Fruit fly (Drosophila melanogaster) whole organism, embryonic: ENCODE results near the gene Pvf1.

Experiments used
- Antp ChIP-seq: fragments of 200-800 bp; sonication (Bioruptor generic); optimal IDR thresholded peaks from 3 replicates; lab custom pipeline; 2016; ENCODE audit warnings: missing biosample characterization, missing genetic modification characterization
- Awh ChIP-seq: fragments of 200-800 bp; sonication (Bioruptor generic); IDR thresholded peaks from 2 replicates; pipeline ENCODE4, ENCODE4 v1.3.6; 2022; ENCODE audit warnings: missing biosample characterization, missing genetic modification characterization
- Bteb2 ChIP-seq: fragments of 200-800 bp; sonication (Bioruptor generic); optimal IDR thresholded peaks from 2 replicates; lab custom pipeline; 2016; ENCODE audit warnings: missing biosample characterization, missing genetic modification characterization
- CG1024 ChIP-seq: fragments of 200-800 bp; sonication (Bioruptor generic); IDR thresholded peaks from 2 replicates; pipeline ENCODE4 v1.3.6; 2022; ENCODE audit warnings: missing biosample characterization, missing genetic modification characterization
- CG10959 ChIP-seq: fragments of 200-800 bp; sonication (Bioruptor generic); IDR thresholded peaks from 2 replicates; pipeline ENCODE4 v1.3.6; 2022; ENCODE audit warnings: missing biosample characterization, missing genetic modification characterization
- CG11093 ChIP-seq: fragments of 200-800 bp; sonication (Bioruptor generic); IDR thresholded peaks from 3 replicates; pipeline ENCODE4 v1.3.6; 2022; ENCODE audit warnings: missing biosample characterization, missing genetic modification characterization
- CG12659 ChIP-seq: fragments of 200-800 bp; sonication (Bioruptor generic); optimal IDR thresholded peaks from 3 replicates; lab custom pipeline; 2017; ENCODE audit warnings: mild to moderate bottlenecking, missing biosample characterization, missing genetic modification reagents, missing genetic modification characterization
- CG12769 ChIP-seq: fragments of 200-800 bp; sonication (Bioruptor generic); optimal IDR thresholded peaks from 2 replicates; lab custom pipeline; 2019; ENCODE audit warnings: missing biosample characterization, mild to moderate bottlenecking, missing genetic modification characterization, moderate library complexity
- CG15514 ChIP-seq: fragments of 200-800 bp; sonication (Bioruptor generic); optimal IDR thresholded peaks from 3 replicates; lab custom pipeline; 2017; ENCODE audit warnings: missing biosample characterization, missing genetic modification characterization, mild to moderate bottlenecking, moderate library complexity, missing genetic modification reagents
- CG1602 ChIP-seq: fragments of 200-800 bp; sonication (Bioruptor generic); optimal IDR thresholded peaks from 3 replicates; lab custom pipeline; 2016; ENCODE audit warnings: missing biosample characterization, missing genetic modification characterization
- CG17385 ChIP-seq: fragments of 200-800 bp; sonication (Bioruptor generic); optimal IDR thresholded peaks from 3 replicates; lab custom pipeline; 2018; ENCODE audit warnings: missing biosample characterization, mild to moderate bottlenecking, missing genetic modification characterization
- CG18599 ChIP-seq: fragments of 200-800 bp; sonication (Bioruptor generic); optimal IDR thresholded peaks from 3 replicates; lab custom pipeline; 2017; ENCODE audit warnings: missing biosample characterization, missing genetic modification characterization, mild to moderate bottlenecking, moderate library complexity, missing genetic modification reagents
- CG3407 ChIP-seq: fragments of 200-800 bp; sonication (Bioruptor generic); optimal IDR thresholded peaks from 2 replicates; lab custom pipeline; 2018; ENCODE audit warnings: missing biosample characterization, mild to moderate bottlenecking, missing genetic modification characterization
- CG4617 ChIP-seq: fragments of 200-800 bp; sonication (Bioruptor generic); optimal IDR thresholded peaks from 3 replicates; lab custom pipeline; 2016; ENCODE audit warnings: missing biosample characterization, missing genetic modification characterization, borderline replicate concordance
- CG6689 ChIP-seq: fragments of 200-800 bp; sonication (Bioruptor generic); IDR thresholded peaks from 2 replicates; pipeline ENCODE4 v1.3.6; 2022; ENCODE audit warnings: missing biosample characterization, missing genetic modification characterization
- CG7745 ChIP-seq: fragments of 200-800 bp; sonication (Bioruptor generic); optimal IDR thresholded peaks from 2 replicates; lab custom pipeline; 2018; ENCODE audit warnings: missing biosample characterization, mild to moderate bottlenecking, missing genetic modification characterization, moderate library complexity
- CG7786 ChIP-seq: fragments of 200-800 bp; sonication (Bioruptor generic); optimal IDR thresholded peaks from 2 replicates; lab custom pipeline; 2016; ENCODE audit warnings: missing biosample characterization, missing genetic modification characterization
- CG8281 ChIP-seq: fragments of 200-800 bp; sonication (Bioruptor generic); optimal IDR thresholded peaks from 2 replicates; lab custom pipeline; 2018; ENCODE audit warnings: missing biosample characterization, mild to moderate bottlenecking, missing genetic modification characterization, moderate library complexity
- CG8924 ChIP-seq: fragments of 200-800 bp; optimal IDR thresholded peaks from 3 replicates; lab custom pipeline; 2019; ENCODE audit warnings: missing biosample characterization, mild to moderate bottlenecking, missing genetic modification characterization, moderate library complexity
- CTCF ChIP-seq: fragments of 200-800 bp; sonication (Bioruptor generic); optimal IDR thresholded peaks from 2 replicates; lab custom pipeline; 2017; ENCODE audit warnings: missing biosample characterization, mild to moderate bottlenecking, missing genetic modification characterization, moderate library complexity
- D ChIP-seq, 2 experiments: fragments of 200-800 bp in 1 of 2; fragments of >200 bp in 1 of 2; sonication (Bioruptor generic) in 1 of 2; optimal IDR thresholded peaks; 2 replicates in 1 of 2; 3 replicates in 1 of 2; lab custom pipeline; 2017; ENCODE audit warnings: mild to moderate bottlenecking in 1 of 2, missing biosample characterization in 1 of 2, missing genetic modification characterization in 1 of 2, missing genetic modification reagents in 1 of 2
- Deaf1 ChIP-seq: fragments of 200-800 bp; optimal IDR thresholded peaks from 3 replicates; lab custom pipeline; 2019; ENCODE audit warnings: missing biosample characterization, mild to moderate bottlenecking, missing genetic modification characterization, moderate library complexity
- Doc2 ChIP-seq: fragments of 200-800 bp; sonication (Bioruptor generic); IDR thresholded peaks from 2 replicates; pipeline ENCODE4 v1.3.6; 2022; ENCODE audit warnings: missing biosample characterization, missing genetic modification characterization
- E2f2 ChIP-seq: fragments of 200-800 bp; sonication (Bioruptor generic); IDR thresholded peaks from 2 replicates; pipeline ENCODE4 v1.3.6; 2022; ENCODE audit warnings: missing biosample characterization, missing genetic modification characterization
- Elba2 ChIP-seq: fragments of 200-800 bp; sonication (Bioruptor generic); optimal IDR thresholded peaks from 3 replicates; lab custom pipeline; 2016; ENCODE audit warnings: missing biosample characterization, missing genetic modification characterization
- Ets65A ChIP-seq: fragments of 200-800 bp; sonication (Bioruptor generic); peaks from one replicate; lab custom pipeline; 2016; ENCODE audit warnings: missing biosample characterization, missing genetic modification characterization
- GATAe ChIP-seq: fragments of 200-800 bp; sonication (Bioruptor generic); conservative IDR thresholded peaks from 2 replicates; pipeline ENCODE4 v1.3.6; 2022; ENCODE audit warnings: missing biosample characterization, missing genetic modification characterization
- H2.0 ChIP-seq: fragments of 200-800 bp; sonication (Bioruptor generic); IDR thresholded peaks from 2 replicates; pipeline ENCODE4 v1.3.6; 2022; ENCODE audit warnings: missing biosample characterization, missing genetic modification characterization
- HLH4C ChIP-seq: fragments of 200-800 bp; sonication (Bioruptor generic); IDR thresholded peaks from 3 replicates; pipeline ENCODE4 v1.3.6; 2022; ENCODE audit warnings: missing biosample characterization, missing genetic modification characterization; ENCODE audit not compliant: partially characterized antibody
- Hmx ChIP-seq: fragments of 200-800 bp; sonication (Bioruptor generic); optimal IDR thresholded peaks from 2 replicates; lab custom pipeline; 2016; ENCODE audit warnings: missing biosample characterization, missing genetic modification characterization
- Lpt ChIP-seq: fragments of >200 bp; optimal IDR thresholded peaks from 2 replicates; lab custom pipeline; 2018; ENCODE audit warnings: missing biosample characterization, missing genetic modification characterization
- Mad ChIP-seq: fragments of 200-800 bp; sonication (Bioruptor generic); optimal IDR thresholded peaks from 2 replicates; lab custom pipeline; 2016; ENCODE audit warnings: missing biosample characterization, missing genetic modification characterization
- NFAT ChIP-seq: fragments of 200-800 bp; sonication (Bioruptor generic); IDR thresholded peaks from 2 replicates; pipeline ENCODE4 v1.3.6; 2022; ENCODE audit warnings: missing biosample characterization, missing genetic modification characterization
- Poxn ChIP-seq: fragments of 200-800 bp; sonication (Bioruptor generic); IDR thresholded peaks from 2 replicates; pipeline ENCODE4 v1.3.6; 2022; ENCODE audit warnings: missing biosample characterization, missing genetic modification characterization
- Rx ChIP-seq: fragments of 200-800 bp; sonication (Bioruptor generic); IDR thresholded peaks from 2 replicates; pipeline ENCODE4 v1.3.6; 2022; ENCODE audit warnings: missing biosample characterization, missing genetic modification characterization
- Side ChIP-seq: fragments of 200-800 bp; sonication (Bioruptor generic); optimal IDR thresholded peaks from 2 replicates; lab custom pipeline; 2016; ENCODE audit warnings: missing biosample characterization, missing genetic modification characterization
- Trl ChIP-seq, 3 experiments: fragments of >200 bp in 2 of 3; fragments of 200-800 bp in 1 of 3; sonication (Bioruptor generic) in 1 of 3; optimal IDR thresholded peaks; 2 replicates in 1 of 3; 3 replicates in 2 of 3; lab custom pipeline; 2016 to 2017; ENCODE audit warnings: missing biosample characterization in 1 of 3, missing genetic modification characterization in 1 of 3
- abd-A ChIP-seq: fragments of 200-800 bp; sonication (Bioruptor generic); optimal IDR thresholded peaks from 3 replicates; lab custom pipeline; 2019; ENCODE audit warnings: missing biosample characterization, mild to moderate bottlenecking, missing genetic modification characterization, moderate library complexity
- dati ChIP-seq: fragments of 200-800 bp; sonication (Bioruptor generic); IDR thresholded peaks from 2 replicates; pipeline ENCODE4 v1.3.6; 2022; ENCODE audit warnings: missing biosample characterization, missing genetic modification characterization
- dimm ChIP-seq: fragments of 200-800 bp; sonication (Bioruptor generic); IDR thresholded peaks from 2 replicates; pipeline ENCODE4 v1.3.6; 2022; ENCODE audit warnings: missing biosample characterization, missing genetic modification characterization
- ham ChIP-seq: fragments of 200-800 bp; sonication (Bioruptor generic); IDR thresholded peaks from 2 replicates; pipeline ENCODE4 v1.3.6; 2022; ENCODE audit warnings: missing biosample characterization, missing genetic modification characterization
- kay ChIP-seq: fragments of 200-800 bp; sonication (Bioruptor generic); optimal IDR thresholded peaks from 2 replicates; lab custom pipeline; 2016; ENCODE audit warnings: missing biosample characterization, missing genetic modification characterization
- mam ChIP-seq: fragments of 200-800 bp; sonication (Bioruptor generic); optimal IDR thresholded peaks from 3 replicates; lab custom pipeline; 2016; ENCODE audit warnings: missing biosample characterization, missing genetic modification characterization
- nerfin-2 ChIP-seq: fragments of 200-800 bp; sonication (Bioruptor generic); IDR thresholded peaks from 2 replicates; pipeline ENCODE4 v1.3.6; 2022; ENCODE audit warnings: missing biosample characterization, missing genetic modification characterization; ENCODE audit not compliant: partially characterized antibody
- phol ChIP-seq: fragments of 200-800 bp; sonication (Bioruptor generic); optimal IDR thresholded peaks from 3 replicates; lab custom pipeline; 2018; ENCODE audit warnings: missing biosample characterization, mild to moderate bottlenecking, missing genetic modification characterization, moderate library complexity
- sr ChIP-seq: fragments of 200-800 bp; sonication (Bioruptor generic); IDR thresholded peaks from 3 replicates; pipeline ENCODE4 v1.3.6; 2022; ENCODE audit warnings: missing biosample characterization, missing genetic modification characterization
- stwl ChIP-seq: fragments of 200-800 bp; sonication (Bioruptor generic); optimal IDR thresholded peaks from 3 replicates; lab custom pipeline; 2018; ENCODE audit warnings: missing biosample characterization, mild to moderate bottlenecking, missing genetic modification characterization, moderate library complexity
- tx ChIP-seq: fragments of 200-800 bp; sonication (Bioruptor generic); optimal IDR thresholded peaks from 2 replicates; lab custom pipeline; 2016; ENCODE audit warnings: missing biosample characterization, missing genetic modification characterization
- vfl ChIP-seq: fragments of 200-800 bp; sonication (Bioruptor generic); optimal IDR thresholded peaks from 2 replicates; lab custom pipeline; 2016; ENCODE audit warnings: missing biosample characterization, missing genetic modification characterization
- wek ChIP-seq: fragments of 200-800 bp; sonication (Bioruptor generic); optimal IDR thresholded peaks from 3 replicates; lab custom pipeline; 2018; ENCODE audit warnings: missing biosample characterization, mild to moderate bottlenecking, missing genetic modification characterization, moderate library complexity

Pvf1 gene

DNA sequence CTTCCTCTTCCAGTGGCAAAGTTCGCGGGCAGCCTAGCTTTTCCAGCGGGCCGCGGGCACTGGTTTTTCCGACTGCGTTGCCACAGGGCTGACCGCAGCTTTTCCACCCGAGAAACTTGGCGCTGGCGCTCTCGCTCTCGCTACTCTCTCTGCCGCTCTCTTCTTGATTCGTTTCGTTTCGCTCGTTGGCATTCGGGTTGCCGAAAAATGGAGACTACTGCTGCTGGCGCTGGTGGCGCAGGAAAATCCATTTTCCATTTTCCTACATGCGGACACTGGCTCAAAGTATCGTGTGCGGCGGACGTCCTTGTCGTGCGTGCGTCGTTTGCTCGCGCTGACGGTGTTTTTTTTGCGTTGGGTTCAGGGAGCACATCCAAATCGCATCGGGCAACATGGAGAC, 19.4 kb upstream of the Pvf1 start, which contains the start of gene CG42450 (continued):
- peak; percentile 8 for TF ChIP-seq CG18599 (GFP tag; lab: Kevin White, UChicago)
- TF ChIP-seq H2.0 (GFP tag; lab: Robert Waterston, UW): no peak
- TF ChIP-seq E2f2 (GFP tag; lab: Robert Waterston, UW): 0 out of 2 replicates have a peak, but pooled peaks have one; percentile 6
- no peak for TF ChIP-seq ham (GFP tag; lab: Robert Waterston, UW)
- TF ChIP-seq CG7745 (tag; lab: Kevin White, UChicago): no peak

- peak; percentile 22 for TF ChIP-seq Ets65A
- TF ChIP-seq GATAe (GFP tag; lab: Robert Waterston, UW): no peak
- TF ChIP-seq CG1024 (GFP tag; lab: Robert Waterston, UW): no peak
- no peak for TF ChIP-seq CG3407 (GFP tag; lab: Kevin White, UChicago)
- TF ChIP-seq Side (GFP tag; lab: Kevin White, UChicago): no peak
- peak; percentile 3 for TF ChIP-seq abd-A (tag; lab: Kevin White, UChicago)
- no peak for TF ChIP-seq CTCF (GFP tag; lab: Kevin White, UChicago)
- TF ChIP-seq dimm (GFP tag; lab: Robert Waterston, UW): no peak
- no peak for TF ChIP-seq Bteb2 (GFP tag; lab: Kevin White, UChicago)
- TF ChIP-seq Doc2 (GFP tag; lab: Robert Waterston, UW): no peak
- TF ChIP-seq CG11093 (GFP tag; lab: Robert Waterston, UW): no peak
- no peak for TF ChIP-seq mam (GFP tag; lab: Kevin White, UChicago)
- no peak for TF ChIP-seq tx
- TF ChIP-seq Awh (GFP tag; lab: Robert Waterston, UW): no peak
- TF ChIP-seq dati (GFP tag; lab: Robert Waterston, UW): no peak
- no peak for TF ChIP-seq CG1602
- no peak for TF ChIP-seq CG8281
- no peak for TF ChIP-seq D (optimal IDR thresholded peaks at IDR 0.05; lab: Kevin White, UChicago)
- TF ChIP-seq D (GFP tag; optimal IDR thresholded peaks at IDR 0.05; lab: Kevin White, UChicago): no peak
- no peak for TF ChIP-seq CG7786 (GFP tag; lab: Kevin White, UChicago)
- TF ChIP-seq CG6689: no peak
- no peak for TF ChIP-seq kay (GFP tag; lab: Kevin White, UChicago)
- TF ChIP-seq wek: no peak
- no peak for TF ChIP-seq Rx (GFP tag; lab: Robert Waterston, UW)
- peak in 1 of 2 experiments; percentile 32 for TF ChIP-seq Trl (optimal IDR thresholded peaks at IDR 0.05; lab: Kevin White, UChicago)
- TF ChIP-seq Trl (GFP tag; optimal IDR thresholded peaks at IDR 0.05; lab: Kevin White, UChicago): no peak
- no peak for TF ChIP-seq CG8924 (tag; lab: Kevin White, UChicago)
- TF ChIP-seq CG15514 (GFP tag; lab: Kevin White, UChicago): no peak
- TF ChIP-seq Deaf1: peak; percentile 6
- no peak for TF ChIP-seq Poxn (GFP tag; lab: Robert Waterston, UW)
- TF ChIP-seq Mad (GFP tag; lab: Kevin White, UChicago): no peak
- TF ChIP-seq CG17385 (GFP tag; lab: Kevin White, UChicago): no peak
- TF ChIP-seq Antp: no peak
- no peak for TF ChIP-seq phol (tag; lab: Kevin White, UChicago)
- no peak for TF ChIP-seq vfl (GFP tag; lab: Kevin White, UChicago)
- TF ChIP-seq CG12659 (GFP tag; lab: Kevin White, UChicago): no peak
- TF ChIP-seq HLH4C: no peak
- TF ChIP-seq nerfin-2 (GFP tag; lab: Robert Waterston, UW): no peak
- peak; percentile 9 for TF ChIP-seq CG12769 (tag; lab: Kevin White, UChicago)
- no peak for TF ChIP-seq Lpt
- no peak for TF ChIP-seq CG10959 (GFP tag; lab: Robert Waterston, UW)
- no peak for TF ChIP-seq CG4617 (GFP tag; lab: Kevin White, UChicago)
- TF ChIP-seq NFAT: no peak
- no peak for TF ChIP-seq stwl
- TF ChIP-seq sr (GFP tag; lab: Robert Waterston, UW): peak; percentile 8; the same call in 1 of the 3 replicates
- TF ChIP-seq Elba2 (GFP tag; lab: Kevin White, UChicago): no peak
- TF ChIP-seq Hmx: no peak
Observed at dm6 chrX:18814373-18814772, 18.1 kb upstream of the Pvf1 start.
